Worm (Caenorhabditis elegans) whole organism, midembryonic: ENCODE measurements around the gene K03B8.14.

Source experiments
- T22C8.4 ChIP-seq: fragments of 200-800 bp; sonication (Bioruptor generic); IDR thresholded peaks from 2 replicates; pipeline ENCODE4 v1.3.6; 2022; ENCODE audit warnings: missing genetic modification characterization, missing compliant biosample characterization
- cog-1 ChIP-seq: sonication (generic microtip); optimal IDR thresholded peaks from 2 replicates; lab custom pipeline; 2016; ENCODE audit warnings: missing genetic modification characterization, missing compliant biosample characterization
- flt-1 ChIP-seq: fragments of 200-800 bp; sonication (Bioruptor generic); IDR thresholded peaks from 2 replicates; pipeline ENCODE4 v1.3.6; 2022; ENCODE audit warnings: missing genetic modification characterization, missing compliant biosample characterization
- klf-2 ChIP-seq: fragments of 200-800 bp; sonication (Bioruptor generic); conservative IDR thresholded peaks from 2 replicates; pipeline ENCODE4 v1.3.6; 2022; ENCODE audit warnings: missing genetic modification reagents, missing genetic modification characterization, missing compliant biosample characterization
- med-1 ChIP-seq: sonication (generic microtip); optimal IDR thresholded peaks from 2 replicates; lab custom pipeline; 2017; ENCODE audit warnings: missing genetic modification characterization, mild to moderate bottlenecking, missing compliant biosample characterization, antibody characterized with exemption, missing genetic modification reagents; ENCODE audit not compliant: insufficient read depth
- ref-1 ChIP-seq: fragments of 200-800 bp; sonication (Bioruptor generic); conservative IDR thresholded peaks from 2 replicates; pipeline ENCODE4 v1.3.6; 2022; ENCODE audit warnings: missing genetic modification reagents, missing genetic modification characterization, missing compliant biosample characterization
- tab-1 ChIP-seq: fragments of 200-800 bp; sonication (Bioruptor generic); IDR thresholded peaks from 2 replicates; pipeline ENCODE4 v1.3.6; 2022; ENCODE audit warnings: missing genetic modification characterization, missing compliant biosample characterization
- ztf-23 ChIP-seq: fragments of 200-800 bp; sonication (Bioruptor generic); IDR thresholded peaks from 2 replicates; pipeline ENCODE4 v1.3.6; 2022; ENCODE audit warnings: missing genetic modification reagents, missing genetic modification characterization, missing compliant biosample characterization
- ztf-29 ChIP-seq: fragments of 200-800 bp; sonication (Bioruptor generic); IDR thresholded peaks from 2 replicates; pipeline ENCODE4 v1.3.6; 2022; ENCODE audit warnings: missing genetic modification reagents, missing genetic modification characterization, missing compliant biosample characterization

Gene K03B8.14

DNA sequence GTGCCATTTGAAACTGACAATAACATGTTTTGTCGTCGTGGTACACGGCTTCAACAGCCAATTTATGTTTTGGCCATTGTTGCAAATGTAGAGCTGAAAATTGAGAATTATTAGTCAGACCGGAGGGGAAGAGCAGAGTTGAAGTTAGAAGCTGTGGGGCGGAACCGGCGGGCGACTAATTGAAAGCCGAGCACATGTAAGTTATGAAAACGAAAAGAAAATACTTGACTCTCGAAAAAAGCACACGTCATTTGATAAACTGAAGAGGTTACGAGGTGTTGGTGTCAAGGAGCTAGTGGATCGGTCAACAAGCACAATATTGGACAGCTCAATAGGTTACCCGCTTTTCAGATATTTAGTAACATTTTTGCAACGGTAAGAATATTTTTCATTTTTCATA, 24.2 kb upstream of the K03B8.14 start, which contains the start of gene dop-5:
Gene dop-5 (minus strand): TSS at position 101 of the 400 bp plus-strand sequence.
- TF ChIP-seq ref-1 (no peak), T22C8.4 (GFP tag; lab: Robert Waterston, UW) (no peak), flt-1 (GFP tag; lab: Robert Waterston, UW) (no peak), tab-1 (GFP tag; lab: Robert Waterston, UW) (no peak), cog-1 (no peak), ztf-29 (GFP tag; lab: Robert Waterston, UW) (no peak), med-1 (GFP tag; lab: Kevin White, UChicago) (no peak), ztf-23 (no peak), klf-2 (no peak)

DNA sequence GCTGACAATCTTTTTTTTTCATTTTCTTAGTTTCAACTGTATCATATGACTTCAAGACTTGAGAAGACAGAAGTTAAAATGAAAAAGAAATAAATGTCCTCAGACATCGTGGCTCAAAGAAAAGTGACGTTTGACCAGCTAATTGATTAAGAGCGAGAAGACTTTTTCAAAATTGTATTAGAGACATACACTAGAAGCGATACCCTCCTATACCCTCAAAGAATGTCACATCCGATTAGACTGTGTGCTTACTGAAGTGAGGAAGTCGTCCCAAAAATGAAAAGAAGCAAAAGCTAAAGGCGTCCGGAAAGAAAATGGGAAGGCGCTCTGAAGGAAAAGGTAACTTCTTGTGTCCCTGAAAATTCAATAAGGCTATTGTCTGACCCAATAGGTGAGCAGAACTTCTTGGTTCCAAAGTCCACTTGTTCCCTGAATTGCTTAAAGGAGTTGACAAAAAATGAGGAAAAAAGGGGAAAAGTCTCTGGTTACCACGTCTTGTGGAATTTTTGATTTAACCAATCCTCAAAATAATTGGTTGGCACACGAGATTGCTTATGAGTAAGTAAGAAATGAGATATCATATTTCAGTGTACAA, 17.9 kb upstream of the K03B8.14 start:
- TF ChIP-seq ztf-23 (no peak), tab-1 (GFP tag; lab: Robert Waterston, UW) (no peak), cog-1 (no peak), T22C8.4 (GFP tag; lab: Robert Waterston, UW) (no peak), ztf-29 (GFP tag; lab: Robert Waterston, UW) (no peak)

DNA sequence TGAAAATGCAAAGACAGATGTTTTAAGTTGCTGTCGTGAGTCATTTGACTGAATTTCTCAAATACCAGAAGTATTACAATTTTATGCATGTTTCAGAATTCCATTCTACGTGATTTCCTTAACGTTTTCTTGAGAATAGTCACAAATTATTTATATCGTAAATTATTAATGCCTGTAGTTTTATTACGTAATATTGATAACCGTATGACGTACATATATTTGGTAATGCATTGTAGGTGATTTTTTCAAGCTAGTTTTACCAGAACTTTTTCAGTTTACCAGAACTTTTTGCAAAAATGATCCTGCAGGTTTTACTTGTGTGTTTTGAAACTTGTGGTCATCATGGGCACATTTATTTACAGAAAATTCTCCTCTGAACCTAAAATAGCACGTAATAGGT, 16.4 kb upstream of the K03B8.14 start:
- TF ChIP-seq ztf-23, result no peak
- TF ChIP-seq cog-1, result no peak
- no peak for TF ChIP-seq med-1 (GFP tag; lab: Kevin White, UChicago)
- TF ChIP-seq ztf-29 (GFP tag; lab: Robert Waterston, UW), result no peak

DNA sequence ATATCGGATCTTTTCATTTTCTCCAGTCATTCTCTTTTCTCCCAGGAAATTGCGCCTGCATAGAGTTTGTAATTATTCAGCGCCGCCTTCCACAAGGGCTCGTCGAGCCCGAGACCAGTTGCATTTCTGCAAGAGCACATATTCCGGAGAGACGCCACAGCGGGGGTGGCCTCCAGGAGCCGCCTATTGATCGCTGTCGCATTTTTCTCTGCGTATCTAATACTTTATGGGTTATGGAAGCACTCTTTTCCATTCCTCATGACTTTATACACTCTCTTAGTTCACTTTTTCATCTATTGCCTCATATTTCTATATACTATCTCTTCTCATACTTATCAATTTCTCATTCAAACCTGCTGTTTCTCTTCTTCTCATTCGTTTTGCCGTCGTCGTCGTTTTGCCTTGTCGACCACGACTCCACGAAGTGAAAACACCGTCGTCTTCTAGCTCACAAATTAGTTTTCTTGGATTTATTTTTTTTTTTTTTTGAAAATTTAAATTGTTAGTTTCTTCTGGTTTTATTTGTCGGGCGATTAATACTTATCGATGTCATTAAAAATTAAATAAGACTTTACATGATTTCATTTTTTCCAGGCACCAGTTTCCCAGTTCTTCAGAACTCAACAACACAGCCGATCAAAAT, 15.0 kb upstream of the K03B8.14 start, which contains the start of gene cnb-1:
Gene cnb-1 (plus strand): TSS at position 593 of the 643 bp plus-strand sequence.
- peak; percentile 63 for TF ChIP-seq T22C8.4 (GFP tag; lab: Robert Waterston, UW)
- no peak for TF ChIP-seq ztf-29 (GFP tag; lab: Robert Waterston, UW)

DNA sequence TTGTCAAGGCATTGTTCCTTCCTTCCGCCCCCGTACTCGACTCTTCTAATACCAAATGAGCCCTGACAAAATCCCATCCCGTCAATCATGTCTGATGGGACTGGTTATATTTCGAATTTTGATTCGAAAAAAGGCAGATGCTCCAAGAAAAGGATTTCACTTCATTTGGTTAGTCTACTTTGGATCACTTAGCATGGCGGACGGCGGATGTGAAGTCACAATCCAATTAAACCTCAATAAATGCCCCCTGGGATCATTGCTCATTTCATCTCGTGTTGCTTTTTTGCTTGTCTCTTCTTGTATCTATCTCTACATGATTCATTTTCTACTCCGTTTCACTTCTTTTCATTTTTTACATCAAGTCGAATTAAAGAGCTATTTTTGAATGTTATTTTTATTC, 11.0 kb upstream of the K03B8.14 start:
- TF ChIP-seq cog-1, result no peak
- TF ChIP-seq klf-2, result no peak
- TF ChIP-seq tab-1 (GFP tag; lab: Robert Waterston, UW), result no peak
- TF ChIP-seq ref-1, result no peak
- TF ChIP-seq flt-1 (GFP tag; lab: Robert Waterston, UW), result no peak
- no peak for TF ChIP-seq ztf-29 (GFP tag; lab: Robert Waterston, UW)

DNA sequence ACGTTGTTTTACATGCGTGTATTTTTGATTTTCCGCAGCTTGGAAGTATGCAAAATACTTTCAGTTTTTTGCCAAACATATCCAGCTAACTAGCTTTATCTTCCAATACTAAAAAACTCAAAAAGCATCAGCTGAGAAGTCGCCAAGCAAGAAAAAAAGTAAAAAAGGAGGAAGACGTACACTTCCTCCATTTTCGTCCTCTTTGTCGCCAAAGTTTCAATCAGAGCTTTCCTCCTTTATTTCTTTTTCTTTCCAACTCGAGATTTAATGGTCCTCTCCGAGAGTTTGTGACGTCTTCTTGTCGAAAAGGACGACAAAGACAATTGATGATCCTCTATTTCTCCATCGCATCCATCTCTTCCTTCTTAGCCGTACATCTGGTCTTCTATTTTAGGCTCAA, 9.7 kb upstream of the K03B8.14 start:
- TF ChIP-seq flt-1 (GFP tag; lab: Robert Waterston, UW) (no peak), T22C8.4 (GFP tag; lab: Robert Waterston, UW) (no peak), klf-2 (no peak), med-1 (GFP tag; lab: Kevin White, UChicago) (no peak), tab-1 (GFP tag; lab: Robert Waterston, UW) (no peak), ztf-29 (GFP tag; lab: Robert Waterston, UW) (no peak), ref-1 (no peak), cog-1 (no peak), ztf-23 (no peak)

DNA sequence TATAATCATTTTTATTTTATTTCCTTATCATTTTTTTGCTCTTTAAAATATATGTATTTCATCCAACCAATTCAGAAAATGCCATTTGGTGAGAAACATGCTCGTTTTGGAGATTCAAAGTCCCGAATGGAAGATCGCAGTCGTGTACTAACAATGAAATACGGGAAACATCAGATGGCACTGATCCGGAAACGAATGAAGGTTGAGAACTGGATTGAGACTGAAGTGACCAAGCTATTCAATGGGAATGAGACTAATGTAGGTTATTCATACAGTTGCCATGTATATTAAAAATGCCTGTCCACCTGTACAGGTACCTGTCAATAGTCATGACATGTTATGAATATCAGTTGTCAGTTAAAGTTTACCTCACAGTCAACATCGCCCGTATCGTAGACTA, 7.3 kb upstream of the K03B8.14 start, which contains the start of gene F55C10.5:
Gene F55C10.5 (plus strand): TSS at position 74 of the 400 bp plus-strand sequence.
- TF ChIP-seq tab-1 (GFP tag; lab: Robert Waterston, UW) (no peak), ref-1 (no peak), ztf-29 (GFP tag; lab: Robert Waterston, UW) (no peak), ztf-23 (no peak), klf-2 (no peak), flt-1 (GFP tag; lab: Robert Waterston, UW) (no peak), T22C8.4 (GFP tag; lab: Robert Waterston, UW) (no peak), med-1 (GFP tag; lab: Kevin White, UChicago) (no peak), cog-1 (no peak)

DNA sequence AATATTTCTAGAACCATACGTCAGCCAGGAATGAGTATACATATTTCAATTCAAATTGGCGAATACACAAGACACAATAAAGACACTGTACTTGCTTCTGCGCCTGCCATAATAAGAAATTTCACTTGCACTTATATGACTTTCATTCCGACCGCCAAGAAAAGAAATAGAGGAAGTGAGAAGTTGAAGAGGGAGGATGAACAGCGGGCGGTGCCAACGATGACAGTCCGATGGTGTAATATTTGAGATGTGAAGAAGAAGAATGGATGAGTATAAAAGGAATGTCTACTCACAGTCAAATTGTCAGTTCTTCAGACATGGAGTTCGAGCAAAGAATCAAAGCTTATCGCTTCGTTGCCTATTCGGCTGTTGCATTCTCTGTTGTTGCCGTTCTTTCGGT, 5.2 kb upstream of the K03B8.14 start, which contains the start of gene col-154:
Gene col-154 (plus strand): TSS at position 301 of the 400 bp plus-strand sequence.
- TF ChIP-seq klf-2 (no peak), flt-1 (GFP tag; lab: Robert Waterston, UW) (no peak), cog-1 (no peak), tab-1 (GFP tag; lab: Robert Waterston, UW) (no peak), ztf-29 (GFP tag; lab: Robert Waterston, UW) (no peak), ref-1 (no peak), med-1 (GFP tag; lab: Kevin White, UChicago) (no peak), T22C8.4 (GFP tag; lab: Robert Waterston, UW) (no peak)

DNA sequence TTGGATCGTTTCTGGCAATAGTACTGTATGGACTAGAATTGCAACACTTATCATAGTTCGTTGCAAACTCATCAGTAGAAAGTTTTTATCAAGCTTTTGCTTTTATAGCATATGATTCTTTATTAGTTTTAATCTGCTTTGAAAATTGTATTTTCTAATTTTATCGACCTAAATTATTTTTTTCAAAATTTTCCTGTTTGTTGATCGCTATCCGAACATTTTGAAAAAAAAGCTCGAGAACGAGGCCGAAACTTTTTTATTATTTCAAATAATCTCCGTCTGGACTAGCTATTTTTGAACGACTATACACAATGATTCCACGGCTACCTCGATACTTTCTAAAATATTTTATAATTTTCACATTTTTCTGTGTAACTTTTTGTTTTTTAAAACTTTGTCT, 3.9 kb upstream of the K03B8.14 start, which contains the start of gene F55C10.4:
Gene F55C10.4 (plus strand): TSS at position 301 of the 400 bp plus-strand sequence.
- TF ChIP-seq ztf-29 (GFP tag; lab: Robert Waterston, UW) (no peak), klf-2 (no peak), flt-1 (GFP tag; lab: Robert Waterston, UW) (no peak), T22C8.4 (GFP tag; lab: Robert Waterston, UW) (no peak), cog-1 (no peak), ztf-23 (no peak), med-1 (GFP tag; lab: Kevin White, UChicago) (no peak), tab-1 (GFP tag; lab: Robert Waterston, UW) (no peak), ref-1 (no peak)

DNA sequence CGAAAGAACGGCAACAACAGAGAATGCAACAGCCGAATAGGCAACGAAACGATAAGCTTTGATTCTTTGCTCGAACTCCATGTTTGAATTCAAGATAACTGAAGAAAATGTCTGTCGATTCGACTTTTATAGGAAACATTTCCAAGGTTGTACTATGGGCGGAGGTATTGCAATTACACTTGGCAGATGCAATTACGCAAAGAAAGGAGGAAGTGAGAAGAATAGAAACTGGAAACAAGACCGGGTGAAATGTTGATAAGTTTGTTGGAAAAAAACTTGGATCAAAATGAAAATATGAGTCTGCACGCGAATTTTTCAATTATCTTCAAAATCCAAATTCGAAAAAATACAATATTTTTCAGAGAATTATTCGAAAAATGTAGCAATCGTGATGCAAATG, 527 bp upstream of the K03B8.14 start, which contains the start of gene col-155:
Gene col-155 (minus strand): TSS at position 101 of the 400 bp plus-strand sequence.
- TF ChIP-seq flt-1 (GFP tag; lab: Robert Waterston, UW) (no peak), klf-2 (no peak), ztf-23 (no peak), tab-1 (GFP tag; lab: Robert Waterston, UW) (no peak), T22C8.4 (GFP tag; lab: Robert Waterston, UW) (no peak), ztf-29 (GFP tag; lab: Robert Waterston, UW) (no peak), med-1 (GFP tag; lab: Kevin White, UChicago) (no peak), cog-1 (no peak), ref-1 (no peak)
